Fruit fly (Drosophila melanogaster) whole organism, prepupa: ENCODE measurements around the gene Nuak.

Source experiments
- Blimp-1 ChIP-seq: fragments of 200-800 bp; sonication (Bioruptor generic); optimal IDR thresholded peaks from 3 replicates; lab custom pipeline; 2017; ENCODE audit warnings: missing biosample characterization, missing genetic modification characterization, mild to moderate bottlenecking, moderate library complexity, missing genetic modification reagents
- CG10631 ChIP-seq: fragments of 200-800 bp; sonication (Bioruptor generic); optimal IDR thresholded peaks from 2 replicates; lab custom pipeline; 2016; ENCODE audit warnings: missing biosample characterization, missing genetic modification characterization
- CG10669 ChIP-seq: fragments of 200-800 bp; sonication (Bioruptor generic); optimal IDR thresholded peaks from 3 replicates; lab custom pipeline; 2018; ENCODE audit warnings: missing biosample characterization, mild to moderate bottlenecking, missing genetic modification characterization, moderate library complexity
- CG11294 ChIP-seq: fragments of 200-800 bp; sonication (Bioruptor generic); IDR thresholded peaks from 2 replicates; pipeline ENCODE4 v1.3.6; 2022; ENCODE audit warnings: missing biosample characterization, missing genetic modification characterization
- CG11762 ChIP-seq: fragments of 200-800 bp; sonication (Bioruptor generic); optimal IDR thresholded peaks from 3 replicates; lab custom pipeline; 2016; ENCODE audit warnings: missing biosample characterization, missing genetic modification characterization; ENCODE audit not compliant: insufficient read depth
- CG11902 ChIP-seq: fragments of 200-800 bp; sonication (Bioruptor generic); optimal IDR thresholded peaks from 3 replicates; lab custom pipeline; 2016; ENCODE audit warnings: missing biosample characterization, missing genetic modification characterization
- CG32006 ChIP-seq: fragments of 200-800 bp; sonication (Bioruptor generic); optimal IDR thresholded peaks from 3 replicates; lab custom pipeline; 2017; ENCODE audit warnings: missing biosample characterization, mild to moderate bottlenecking, missing genetic modification characterization
- CG3919 ChIP-seq: fragments of 200-800 bp; sonication (Bioruptor generic); optimal IDR thresholded peaks from 3 replicates; lab custom pipeline; 2016; ENCODE audit warnings: missing biosample characterization, missing genetic modification characterization
- CG4318 ChIP-seq: fragments of 200-800 bp; sonication (Bioruptor generic); optimal IDR thresholded peaks from 3 replicates; lab custom pipeline; 2017; ENCODE audit warnings: missing biosample characterization, mild to moderate bottlenecking, missing genetic modification characterization
- CG6163 ChIP-seq: fragments of 200-800 bp; sonication (Bioruptor generic); IDR thresholded peaks from 3 replicates; pipeline ENCODE4 v1.3.6; 2022; ENCODE audit warnings: missing biosample characterization, missing genetic modification characterization
- CG6276 ChIP-seq: fragments of 200-800 bp; sonication (Bioruptor generic); optimal IDR thresholded peaks from 2 replicates; lab custom pipeline; 2017; ENCODE audit warnings: missing biosample characterization, mild to moderate bottlenecking, missing genetic modification characterization
- CG6792 ChIP-seq: fragments of 200-800 bp; sonication (Bioruptor generic); optimal IDR thresholded peaks from 3 replicates; lab custom pipeline; 2016; ENCODE audit warnings: missing biosample characterization, missing genetic modification characterization
- CG8119 ChIP-seq: fragments of 200-800 bp; sonication (Bioruptor generic); IDR thresholded peaks from 3 replicates; pipeline ENCODE4 v1.3.6; 2022; ENCODE audit warnings: missing biosample characterization, missing genetic modification characterization
- Eip78C ChIP-seq: fragments of 200-800 bp; sonication (Bioruptor generic); peaks from one replicate; lab custom pipeline; 2016; ENCODE audit warnings: missing biosample characterization, missing genetic modification characterization
- Eip93F ChIP-seq: fragments of 200-800 bp; sonication (Bioruptor generic); optimal IDR thresholded peaks from 2 replicates; lab custom pipeline; 2016; ENCODE audit warnings: missing biosample characterization, mild to moderate bottlenecking, missing genetic modification characterization
- Ets96B ChIP-seq: fragments of 200-800 bp; optimal IDR thresholded peaks from 2 replicates; lab custom pipeline; 2019; ENCODE audit warnings: missing biosample characterization, mild to moderate bottlenecking, missing genetic modification characterization, moderate library complexity
- Hr4 ChIP-seq: fragments of 200-800 bp; sonication (Bioruptor generic); optimal IDR thresholded peaks from 3 replicates; lab custom pipeline; 2016; ENCODE audit warnings: missing biosample characterization, missing genetic modification characterization
- Met ChIP-seq: fragments of 200-800 bp; sonication (Bioruptor generic); optimal IDR thresholded peaks from 3 replicates; lab custom pipeline; 2016; ENCODE audit warnings: missing biosample characterization, missing genetic modification characterization
- Sox14 ChIP-seq: fragments of 200-800 bp; sonication (Bioruptor generic); optimal IDR thresholded peaks from 3 replicates; lab custom pipeline; 2016; ENCODE audit warnings: missing biosample characterization, missing genetic modification characterization
- Sox15 ChIP-seq: fragments of 200-800 bp; sonication (Bioruptor generic); optimal IDR thresholded peaks from 3 replicates; lab custom pipeline; 2016; ENCODE audit warnings: missing biosample characterization, missing genetic modification characterization
- achi ChIP-seq: fragments of 200-800 bp; sonication (Bioruptor generic); optimal IDR thresholded peaks from 3 replicates; lab custom pipeline; 2016; ENCODE audit warnings: missing biosample characterization, missing genetic modification characterization
- eg ChIP-seq: fragments of 200-800 bp; sonication (Bioruptor generic); IDR thresholded peaks from 3 replicates; pipeline ENCODE4 v1.3.6; 2022; ENCODE audit warnings: missing biosample characterization, missing genetic modification characterization
- esn ChIP-seq: fragments of 200-800 bp; sonication (Bioruptor generic); optimal IDR thresholded peaks from 2 replicates; lab custom pipeline; 2016; ENCODE audit warnings: missing biosample characterization, mild to moderate bottlenecking, missing genetic modification characterization, moderate library complexity
- fd85E ChIP-seq: fragments of 200-800 bp; sonication (Bioruptor generic); optimal IDR thresholded peaks from 3 replicates; lab custom pipeline; 2016; ENCODE audit warnings: missing biosample characterization, missing genetic modification characterization
- fkh ChIP-seq: fragments of 200-800 bp; sonication (Bioruptor generic); optimal IDR thresholded peaks from 3 replicates; lab custom pipeline; 2017; ENCODE audit warnings: missing biosample characterization, mild to moderate bottlenecking, missing genetic modification characterization, moderate library complexity
- lz ChIP-seq: fragments of 200-800 bp; sonication (Bioruptor generic); optimal IDR thresholded peaks from 3 replicates; lab custom pipeline; 2016; ENCODE audit warnings: missing biosample characterization, missing genetic modification characterization
- net ChIP-seq: fragments of 200-800 bp; sonication (Bioruptor generic); optimal IDR thresholded peaks from 3 replicates; lab custom pipeline; 2016; ENCODE audit warnings: missing biosample characterization, missing genetic modification characterization
- salr ChIP-seq, 2 experiments: fragments of 200-800 bp; sonication (Bioruptor generic); optimal IDR thresholded peaks; 3 replicates each; lab custom pipeline; 2016 to 2018; ENCODE audit warnings: missing biosample characterization in 2 of 2, missing genetic modification characterization in 2 of 2, mild to moderate bottlenecking in 1 of 2
- spab ChIP-seq: fragments of 200-800 bp; sonication (Bioruptor generic); optimal IDR thresholded peaks from 2 replicates; lab custom pipeline; 2017; ENCODE audit warnings: missing biosample characterization, mild to moderate bottlenecking, missing genetic modification characterization, missing genetic modification reagents
- topi ChIP-seq: fragments of 200-800 bp; sonication (Bioruptor generic); optimal IDR thresholded peaks from 3 replicates; lab custom pipeline; 2016; ENCODE audit warnings: missing biosample characterization, missing genetic modification characterization

Gene Nuak

DNA sequence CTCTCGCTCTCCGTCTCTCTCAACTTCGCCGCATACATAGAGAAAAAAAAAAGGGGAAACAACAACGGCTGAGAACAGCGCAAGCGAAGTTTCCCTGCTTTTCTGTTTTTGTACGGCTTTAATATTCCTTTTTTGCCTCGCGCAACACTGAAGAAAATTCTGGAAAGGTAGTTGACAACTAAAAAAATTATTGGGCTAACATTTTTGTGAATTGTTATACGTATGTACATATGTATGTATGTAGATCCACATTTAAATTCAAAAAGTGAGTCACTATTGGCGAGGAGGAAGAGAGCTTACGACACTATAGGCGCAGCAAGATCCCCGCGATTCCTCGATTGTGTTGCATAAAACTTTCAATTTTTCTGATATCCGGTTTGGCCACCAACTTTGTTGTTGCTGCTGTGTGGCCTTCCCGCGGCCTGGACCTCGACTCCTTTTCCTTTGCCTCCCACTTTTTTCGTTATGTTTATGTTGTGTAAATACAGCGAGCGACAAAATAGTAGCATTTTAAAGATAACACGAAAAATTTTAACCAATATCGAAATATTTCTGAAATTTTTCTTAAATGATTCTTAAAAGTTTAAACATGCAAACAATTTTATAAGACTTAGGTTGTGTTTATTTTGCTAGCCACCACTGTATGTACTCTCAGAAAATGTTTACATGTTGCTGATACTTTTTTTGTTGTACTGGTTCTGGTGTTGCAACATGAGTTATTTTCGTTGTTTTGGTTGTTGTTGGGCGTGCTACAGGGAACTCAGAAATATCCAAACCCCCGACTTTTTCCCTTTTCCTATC is 92.7 kb downstream of the Nuak start (continued):
- TF ChIP-seq CG4318 (GFP tag; lab: Kevin White, UChicago) (peak; percentile 76), CG11762 (GFP tag; lab: Kevin White, UChicago) (peak; percentile 83), CG6276 (GFP tag; lab: Kevin White, UChicago) (peak; percentile 92), Hr4 (peak; percentile 93), esn (GFP tag; lab: Kevin White, UChicago) (peak; percentile 98), Eip93F (GFP tag; lab: Kevin White, UChicago) (no peak), CG32006 (GFP tag; lab: Kevin White, UChicago) (peak; percentile 92), CG11294 (GFP tag; lab: Robert Waterston, UW) (no peak), CG6163 (no peak), Met (GFP tag; lab: Kevin White, UChicago) (peak; percentile 96), CG3919 (peak; percentile 94), CG11902 (peak; percentile 80), CG6792 (peak; percentile 93), fd85E (GFP tag; lab: Kevin White, UChicago) (peak; percentile 83), spab (peak; percentile 88), salr (GFP tag; optimal IDR thresholded peaks at IDR 0.05; lab: Kevin White, UChicago) (peak; percentile 75 to 95), CG8119 (GFP tag; lab: Robert Waterston, UW) (no peak), Sox14 (peak; percentile 94), achi (peak; percentile 93), net (GFP tag; lab: Kevin White, UChicago) (peak; percentile 92), fkh (peak; percentile 65), Blimp-1 (GFP tag; lab: Kevin White, UChicago) (peak; percentile 98), eg (GFP tag; lab: Robert Waterston, UW) (no peak)

DNA sequence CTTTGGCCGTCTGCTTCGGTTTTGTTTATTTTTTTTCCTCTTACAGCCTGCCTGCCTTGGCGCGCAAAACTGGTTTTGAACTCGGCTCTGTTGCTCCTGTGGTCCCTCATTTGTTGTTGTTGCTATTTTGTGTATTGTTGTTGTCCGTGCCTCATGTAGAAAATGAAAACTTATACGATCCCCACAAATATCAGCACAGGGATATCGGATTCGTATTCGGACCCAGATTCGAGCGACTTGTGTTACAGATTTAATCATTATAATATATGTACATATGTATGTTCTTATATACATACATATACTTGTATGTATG is 93.2 kb downstream of the Nuak start:
- TF ChIP-seq net (GFP tag; lab: Kevin White, UChicago) (no peak), CG8119 (GFP tag; lab: Robert Waterston, UW) (no peak), CG10669 (GFP tag; lab: Kevin White, UChicago) (no peak), Ets96B (tag; lab: Kevin White, UChicago) (no peak), lz (no peak), CG11294 (GFP tag; lab: Robert Waterston, UW) (no peak), topi (no peak), CG10631 (GFP tag; lab: Kevin White, UChicago) (no peak), CG6792 (no peak), Sox15 (GFP tag; lab: Kevin White, UChicago) (no peak), Eip78C (GFP tag; lab: Kevin White, UChicago) (no peak)
